4 worm cellular contexts compared by ENCODE assay signal in the genomic region with DNA sequence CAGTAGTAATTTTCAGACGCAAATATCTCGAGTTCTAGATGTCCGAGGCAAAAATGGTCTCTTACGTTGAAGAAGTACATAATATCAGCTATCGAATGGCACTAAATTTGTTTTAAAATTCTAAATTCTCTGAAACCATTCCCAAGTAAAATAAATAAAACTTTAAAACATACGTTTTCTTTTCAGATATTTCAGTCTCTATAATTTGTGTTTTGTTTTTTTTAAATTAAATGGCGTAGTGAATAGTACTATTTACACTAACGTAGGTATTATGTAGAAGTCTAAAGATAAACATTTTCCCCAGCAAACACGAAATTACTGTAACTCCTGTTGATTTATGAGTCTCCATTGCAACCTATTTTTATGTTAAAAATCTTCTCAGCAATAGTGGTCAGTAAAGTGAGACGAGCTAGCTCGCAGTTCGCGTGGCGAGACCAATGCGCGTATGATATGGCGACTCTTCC.
A peak's percentile ranks its signal among the peaks of the same experiment; 100 is the strongest.
TF ChIP-seq lines count a peak whose summit lies in the region.

No protein-coding gene starts in this region.

TF ChIP-seq in whole organism, L1 larva, 84 proteins besides CTCF, POLR2A, EP300 and RAD21:
- TF ChIP-seq dsc-1 (tag; optimal IDR thresholded peaks at IDR 0.05; lab: Kevin White, UChicago): no peak
- TF ChIP-seq ztf-4 (tag; optimal IDR thresholded peaks at IDR 0.05; lab: Kevin White, UChicago): no peak
- no peak for TF ChIP-seq lin-39 (tag; optimal IDR thresholded peaks at IDR 0.05; lab: Kevin White, UChicago)
- TF ChIP-seq ces-1 (GFP tag; optimal IDR thresholded peaks at IDR 0.05; lab: Kevin White, UChicago): no peak
- TF ChIP-seq nhr-71 (tag; optimal IDR thresholded peaks at IDR 0.05; lab: Kevin White, UChicago): peak; percentile 19
- TF ChIP-seq ceh-8 (GFP tag; optimal IDR thresholded peaks at IDR 0.05; lab: Kevin White, UChicago): no peak
- peak; percentile 2 for TF ChIP-seq nhr-47 (tag; optimal IDR thresholded peaks at IDR 0.05; lab: Kevin White, UChicago)
- no peak for TF ChIP-seq sup-37 (GFP tag; optimal IDR thresholded peaks at IDR 0.05; lab: Kevin White, UChicago)
- TF ChIP-seq lsy-2 (tag; optimal IDR thresholded peaks at IDR 0.05; lab: Kevin White, UChicago): peak in 1 of 2 experiments; percentile 4
- TF ChIP-seq efl-1 (optimal IDR thresholded peaks at IDR 0.05; lab: Kevin White, UChicago): no peak
- peak in 1 of 2 experiments; percentile 79 for TF ChIP-seq efl-1 (GFP tag; optimal IDR thresholded peaks at IDR 0.05 in 1 of 2; lab: Kevin White, UChicago)
- TF ChIP-seq grh-1 (GFP tag; IDR thresholded peaks at IDR 0.05; lab: Robert Waterston, UW): no peak
- no peak for TF ChIP-seq isw-1 (GFP tag; IDR thresholded peaks at IDR 0.05; lab: Robert Waterston, UW)
- TF ChIP-seq nhr-19 (GFP tag; conservative IDR thresholded peaks at IDR 0.05; lab: Robert Waterston, UW): peak; percentile 44
- peak; percentile 46; the same call in 1 of the 2 replicates for TF ChIP-seq ceh-88 (GFP tag; IDR thresholded peaks at IDR 0.05; lab: Robert Waterston, UW)
- TF ChIP-seq fos-1 (tag; optimal IDR thresholded peaks at IDR 0.05; lab: Kevin White, UChicago): no peak
- no peak for TF ChIP-seq rnt-1 (tag; optimal IDR thresholded peaks at IDR 0.05; lab: Kevin White, UChicago)
- no peak for TF ChIP-seq hlh-4 (tag; optimal IDR thresholded peaks at IDR 0.05; lab: Kevin White, UChicago)
- TF ChIP-seq unc-62 (GFP tag; optimal IDR thresholded peaks at IDR 0.05; lab: Kevin White, UChicago): no peak
- no peak for TF ChIP-seq elt-3 (tag; optimal IDR thresholded peaks at IDR 0.05; lab: Kevin White, UChicago)
- TF ChIP-seq snu-23 (GFP tag; optimal IDR thresholded peaks at IDR 0.05; lab: Kevin White, UChicago): no peak

TF ChIP-seq in whole organism, L2 larva, 48 proteins besides CTCF, POLR2A, EP300 and RAD21:
- TF ChIP-seq aly-2 (tag; optimal IDR thresholded peaks at IDR 0.05; lab: Kevin White, UChicago) (no peak), nhr-11 (tag; optimal IDR thresholded peaks at IDR 0.05; lab: Kevin White, UChicago) (no peak), lsy-2 (tag; optimal IDR thresholded peaks at IDR 0.05; lab: Kevin White, UChicago) (peak in 1 of 2 experiments; percentile 16), ama-1 (optimal IDR thresholded peaks at IDR 0.05; lab: Kevin White, UChicago) (peak; percentile 1), ceh-82 (tag; optimal IDR thresholded peaks at IDR 0.05; lab: Kevin White, UChicago) (no peak), nhr-21 (tag; optimal IDR thresholded peaks at IDR 0.05; lab: Kevin White, UChicago) (peak; percentile 27), unc-55 (GFP tag; optimal IDR thresholded peaks at IDR 0.05; lab: Kevin White, UChicago) (no peak), Y55F3AM.14 (GFP tag; optimal IDR thresholded peaks at IDR 0.05; lab: Kevin White, UChicago) (no peak), ztf-4 (tag; optimal IDR thresholded peaks at IDR 0.05; lab: Kevin White, UChicago) (peak; percentile 36), nhr-25 (tag; optimal IDR thresholded peaks at IDR 0.05; lab: Kevin White, UChicago) (peak; percentile 44)

TF ChIP-seq in whole organism, L4 larva, 104 proteins besides CTCF, POLR2A, EP300 and RAD21 (continues in another document):
- no peak for TF ChIP-seq dve-1 (tag; optimal IDR thresholded peaks at IDR 0.05; lab: Kevin White, UChicago; ENCODE audit: insufficient read depth)
- TF ChIP-seq php-3 (GFP tag; IDR thresholded peaks at IDR 0.05; lab: Robert Waterston, UW): peak; percentile 58; the same call in 1 of the 2 replicates
- peak; percentile 25; the same call in 1 of the 2 replicates for TF ChIP-seq dmd-6 (GFP tag; IDR thresholded peaks at IDR 0.05; lab: Robert Waterston, UW)
- TF ChIP-seq madf-5 (GFP tag; IDR thresholded peaks at IDR 0.05; lab: Robert Waterston, UW): 0 out of 4 replicates have a peak, but pooled peaks of 1 of the 2 experiments have one; percentile 29
- no peak for TF ChIP-seq lin-15B (tag; optimal IDR thresholded peaks at IDR 0.05; lab: Kevin White, UChicago)
- no peak for TF ChIP-seq attf-4 (tag; optimal IDR thresholded peaks at IDR 0.05; lab: Kevin White, UChicago)
- 0 out of 2 replicates have a peak, but pooled peaks have one; percentile 59 for TF ChIP-seq Y105C5A.15 (GFP tag; IDR thresholded peaks at IDR 0.05; lab: Robert Waterston, UW)
- TF ChIP-seq zip-11 (GFP tag; IDR thresholded peaks at IDR 0.05; lab: Robert Waterston, UW): no peak
- TF ChIP-seq ZK546.5 (tag; optimal IDR thresholded peaks at IDR 0.05; lab: Kevin White, UChicago): no peak
- no peak for TF ChIP-seq daf-16 (GFP tag; optimal IDR thresholded peaks at IDR 0.05; lab: Kevin White, UChicago)
- no peak for TF ChIP-seq daf-16 (tag; optimal IDR thresholded peaks at IDR 0.05; lab: Kevin White, UChicago)
- TF ChIP-seq arid-1 (GFP tag; conservative IDR thresholded peaks at IDR 0.05; lab: Robert Waterston, UW): peak; percentile 67
- peak; percentile 72; the same call in 1 of the 2 replicates for TF ChIP-seq pha-4 (GFP tag; IDR thresholded peaks at IDR 0.05; lab: Robert Waterston, UW)
- no peak for TF ChIP-seq pha-4 (tag; optimal IDR thresholded peaks at IDR 0.05; lab: Kevin White, UChicago)
- peak; percentile 91 for TF ChIP-seq zfp-3 (GFP tag; conservative IDR thresholded peaks at IDR 0.05; lab: Robert Waterston, UW)
- 0 out of 2 replicates have a peak, but pooled peaks have one; percentile 26 for TF ChIP-seq saeg-2 (GFP tag; IDR thresholded peaks at IDR 0.05; lab: Robert Waterston, UW)
- TF ChIP-seq F44E2.7 (GFP tag; IDR thresholded peaks at IDR 0.05; lab: Robert Waterston, UW): 0 out of 2 replicates have a peak, but pooled peaks have one; percentile 14
- peak in 1 of 2 experiments; percentile 11 for TF ChIP-seq hif-1 (tag; optimal IDR thresholded peaks at IDR 0.05; lab: Kevin White, UChicago)
- peak; percentile 4 for TF ChIP-seq hlh-11 (tag; optimal IDR thresholded peaks at IDR 0.05; lab: Kevin White, UChicago)
- peak in 1 of 2 experiments; percentile 24 for TF ChIP-seq lsy-2 (tag; optimal IDR thresholded peaks at IDR 0.05; lab: Kevin White, UChicago)
- peak; percentile 48 for TF ChIP-seq mep-1 (tag; optimal IDR thresholded peaks at IDR 0.05; lab: Kevin White, UChicago)
- peak; percentile 24; the same call in 1 of the 2 replicates for TF ChIP-seq hmg-1.1 (GFP tag; IDR thresholded peaks at IDR 0.05; lab: Robert Waterston, UW)
- peak; percentile 63 for TF ChIP-seq lin-38 (GFP tag; IDR thresholded peaks at IDR 0.05; lab: Robert Waterston, UW)
- peak; percentile 74 for TF ChIP-seq T26A8.4 (GFP tag; IDR thresholded peaks at IDR 0.05; lab: Robert Waterston, UW)
- TF ChIP-seq D1046.2 (GFP tag; IDR thresholded peaks at IDR 0.05; lab: Robert Waterston, UW): peak; percentile 69; the same call in 1 of the 2 replicates
- TF ChIP-seq lim-7 (GFP tag; IDR thresholded peaks at IDR 0.05; lab: Robert Waterston, UW): 0 out of 2 replicates have a peak, but pooled peaks have one; percentile 10
- TF ChIP-seq nhr-102 (tag; optimal IDR thresholded peaks at IDR 0.05; lab: Kevin White, UChicago): peak; percentile 55

TF ChIP-seq in whole organism, young adult, 124 proteins besides CTCF, POLR2A, EP300 and RAD21:
- TF ChIP-seq Y56A3A.18 (GFP tag; IDR thresholded peaks at IDR 0.05; lab: Robert Waterston, UW) (peak; percentile 91), hmg-1.2 (GFP tag; IDR thresholded peaks at IDR 0.05; lab: Robert Waterston, UW) (peak; percentile 15; the same call in 1 of the 2 replicates), ztf-3 (GFP tag; optimal IDR thresholded peaks at IDR 0.05; lab: Kevin White, UChicago) (no peak), lin-26 (GFP tag; IDR thresholded peaks at IDR 0.05; lab: Robert Waterston, UW) (peak; percentile 69; the same call in 1 of the 2 replicates), lin-35 (GFP tag; optimal IDR thresholded peaks at IDR 0.05; lab: Kevin White, UChicago) (no peak), gei-17 (GFP tag; optimal IDR thresholded peaks at IDR 0.05; lab: Kevin White, UChicago) (no peak), tlf-1 (GFP tag; optimal IDR thresholded peaks at IDR 0.05; lab: Kevin White, UChicago) (peak; percentile 55), cebp-1 (GFP tag; IDR thresholded peaks at IDR 0.05; lab: Robert Waterston, UW) (peak; percentile 43; the same call in 1 of the 2 replicates), cebp-1 (tag; optimal IDR thresholded peaks at IDR 0.05; lab: Kevin White, UChicago) (peak; percentile 30), C06A6.2 (GFP tag; conservative IDR thresholded peaks at IDR 0.05; lab: Robert Waterston, UW) (peak; percentile 16; the same call in 1 of the 2 replicates), ekl-4 (GFP tag; IDR thresholded peaks at IDR 0.05; lab: Robert Waterston, UW) (peak; percentile 29; the same call in 1 of the 2 replicates), Y53G8AR.9 (GFP tag; conservative IDR thresholded peaks at IDR 0.05; lab: Robert Waterston, UW) (peak; percentile 91), tbx-9 (tag; optimal IDR thresholded peaks at IDR 0.05; lab: Kevin White, UChicago; ENCODE audit: borderline replicate concordance) (no peak), K11D2.4 (GFP tag; IDR thresholded peaks at IDR 0.05; lab: Robert Waterston, UW) (0 out of 2 replicates have a peak, but pooled peaks have one; percentile 51), ceh-100 (GFP tag; IDR thresholded peaks at IDR 0.05; lab: Robert Waterston, UW) (no peak), aptf-2 (GFP tag; conservative IDR thresholded peaks at IDR 0.05; lab: Robert Waterston, UW) (no peak), egl-44 (GFP tag; IDR thresholded peaks at IDR 0.05; lab: Robert Waterston, UW) (peak; percentile 78), let-526 (GFP tag; IDR thresholded peaks at IDR 0.05; lab: Robert Waterston, UW) (no peak), dox-1 (GFP tag; IDR thresholded peaks at IDR 0.05; lab: Robert Waterston, UW) (peak; percentile 31; the same call in 1 of the 2 replicates), mel-28 (tag; optimal IDR thresholded peaks at IDR 0.05; lab: Kevin White, UChicago; ENCODE audit: borderline replicate concordance) (no peak), tbp1 (GFP tag; optimal IDR thresholded peaks at IDR 0.05; lab: Kevin White, UChicago) (no peak), ceh-58 (GFP tag; IDR thresholded peaks at IDR 0.05; lab: Robert Waterston, UW) (0 out of 2 replicates have a peak, but pooled peaks have one; percentile 64), repo-1 (tag; optimal IDR thresholded peaks at IDR 0.05; lab: Kevin White, UChicago) (peak; percentile 82), hmg-20 (GFP tag; IDR thresholded peaks at IDR 0.05; lab: Robert Waterston, UW) (no peak; the same call in 1 of the 2 replicates), madf-6 (GFP tag; IDR thresholded peaks at IDR 0.05; lab: Robert Waterston, UW) (peak; percentile 59), nfyb-1 (GFP tag; IDR thresholded peaks at IDR 0.05; lab: Robert Waterston, UW) (peak; percentile 83), pbrm-1 (GFP tag; IDR thresholded peaks at IDR 0.05; lab: Robert Waterston, UW) (peak; percentile 66; the same call in 1 of the 2 replicates), F57C9.4 (tag; optimal IDR thresholded peaks at IDR 0.05; lab: Kevin White, UChicago) (no peak)
TF ChIP-seq in whole organism, young adult: peak in this region for 16.
